Fruit fly (Drosophila melanogaster) whole organism, pupa: ENCODE results near the gene Ir25a.

Experiments
- CG10348 ChIP-seq: fragments of 200-800 bp; sonication (Bioruptor generic); IDR thresholded peaks from 2 replicates; pipeline ENCODE4 v1.3.6; 2022; ENCODE audit warnings: missing biosample characterization, missing genetic modification characterization
- CG14655 ChIP-seq: fragments of 200-800 bp; sonication (Bioruptor generic); optimal IDR thresholded peaks from 3 replicates; lab custom pipeline; 2017; ENCODE audit warnings: mild to moderate bottlenecking, missing biosample characterization, missing genetic modification reagents, missing genetic modification characterization
- CG34367 ChIP-seq: fragments of 200-800 bp; sonication (Bioruptor generic); optimal IDR thresholded peaks from 2 replicates; lab custom pipeline; 2018; ENCODE audit warnings: missing biosample characterization, mild to moderate bottlenecking, missing genetic modification characterization
- CG4496 ChIP-seq: fragments of 200-800 bp; sonication (Bioruptor generic); IDR thresholded peaks from 3 replicates; pipeline ENCODE4 v1.3.6; 2022; ENCODE audit warnings: missing biosample characterization, missing genetic modification characterization
- Ets98B ChIP-seq: fragments of 200-800 bp; sonication (Bioruptor generic); IDR thresholded peaks from 2 replicates; pipeline ENCODE4 v1.3.6; 2022; ENCODE audit warnings: missing biosample characterization, missing genetic modification characterization
- Pif1B ChIP-seq: fragments of 200-800 bp; sonication (Bioruptor generic); optimal IDR thresholded peaks from 3 replicates; lab custom pipeline; 2016; ENCODE audit warnings: missing biosample characterization, missing genetic modification characterization
- Snoo ChIP-seq: fragments of 200-800 bp; sonication (Bioruptor generic); optimal IDR thresholded peaks from 3 replicates; lab custom pipeline; 2017; ENCODE audit warnings: missing biosample characterization, mild to moderate bottlenecking, missing genetic modification characterization, inconsistent platforms

DNA sequence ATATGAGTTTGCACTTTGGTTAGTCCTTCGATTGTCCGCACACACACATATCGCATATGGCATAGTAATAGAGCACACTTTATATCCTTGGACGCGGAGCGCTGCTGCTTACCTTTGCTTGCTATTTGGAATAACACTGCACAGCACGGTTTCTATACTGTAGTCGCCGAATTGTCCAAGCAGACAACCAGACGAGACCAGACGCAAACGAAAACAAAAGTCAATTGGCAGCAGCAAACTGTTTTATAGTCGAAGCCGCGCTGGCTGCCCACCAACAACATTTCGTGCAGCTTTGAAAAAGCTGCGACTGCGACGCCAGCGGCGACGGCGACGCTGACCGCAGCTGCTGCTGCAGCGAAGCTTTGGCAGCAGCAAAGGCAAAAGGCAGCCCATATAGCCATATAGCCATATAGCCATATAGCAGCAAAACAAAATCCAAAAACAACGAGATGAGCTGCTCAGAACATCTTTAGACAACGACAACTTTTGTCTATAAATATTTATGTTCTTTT is 33.3 kb downstream of the Ir25a start, which contains the start of gene slf:
- TF ChIP-seq CG34367 (tag; lab: Kevin White, UChicago) (no peak), CG4496 (no peak), Snoo (tag; lab: Kevin White, UChicago) (no peak), CG14655 (GFP tag; lab: Kevin White, UChicago) (no peak), Ets98B (GFP tag; lab: Robert Waterston, UW) (0 out of 2 replicates have a peak, but pooled peaks have one; percentile 23), Pif1B (GFP tag; lab: Kevin White, UChicago) (no peak), CG10348 (GFP tag; lab: Robert Waterston, UW) (no peak)
